Worm (Caenorhabditis elegans) whole organism, L4/young adult: ENCODE measurements around the gene txdc-12.1.

ENCODE experiments used
- W03F9.2 ChIP-seq: fragments of 150-350 bp; optimal IDR thresholded peaks from 2 replicates; lab custom pipeline; 2014; ENCODE audit warnings: missing biosample characterization, missing genetic modification characterization
- dao-5 ChIP-seq: sonication (generic microtip); optimal IDR thresholded peaks from 2 replicates; lab custom pipeline; 2016; ENCODE audit warnings: missing genotype, missing genetic modification characterization, moderate library complexity, missing compliant biosample characterization
- him-1 ChIP-seq: sonication (generic microtip); optimal IDR thresholded peaks from 2 replicates; lab custom pipeline; 2016; ENCODE audit warnings: missing genotype, missing genetic modification reagents, missing genetic modification characterization, missing compliant biosample characterization

DNA sequence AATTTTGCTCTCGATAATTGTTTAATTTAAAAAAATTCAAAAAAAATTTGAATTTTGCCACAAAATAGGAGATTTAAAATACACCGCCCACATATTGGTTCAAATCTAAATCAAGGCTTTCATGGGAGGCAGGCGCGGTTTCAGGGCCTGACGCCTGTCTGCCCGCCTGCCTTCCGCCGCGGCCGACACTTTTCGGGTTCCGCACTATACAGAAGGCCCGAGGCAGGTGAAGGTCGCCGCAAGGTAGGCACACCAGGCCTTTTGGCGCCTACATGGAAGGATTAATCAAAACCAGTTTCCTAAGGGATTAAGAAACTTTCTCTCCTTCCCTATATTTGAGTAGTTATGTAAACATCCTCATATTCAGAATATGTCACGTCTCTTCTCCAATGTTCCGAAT is 2.4 kb downstream of the txdc-12.1 start, which contains the start of gene Y57A10A.24:
- TF ChIP-seq dao-5: no peak
- TF ChIP-seq him-1 (tag; lab: Kevin White, UChicago): no peak
- no peak for TF ChIP-seq W03F9.2 (tag; lab: Kevin White, UChicago)
